Fruit fly (Drosophila melanogaster) whole organism, embryonic: ENCODE measurements around the gene CG14195.

Source experiments
- Bteb2 ChIP-seq: fragments of 200-800 bp; sonication (Bioruptor generic); optimal IDR thresholded peaks from 2 replicates; lab custom pipeline; 2016; ENCODE audit warnings: missing biosample characterization, missing genetic modification characterization
- CG11398 ChIP-seq: fragments of 200-800 bp; sonication (Bioruptor generic); optimal IDR thresholded peaks from 2 replicates; lab custom pipeline; 2016; ENCODE audit warnings: missing biosample characterization, missing genetic modification characterization
- CG11696 ChIP-seq: fragments of 200-800 bp; sonication (Bioruptor generic); IDR thresholded peaks from 2 replicates; pipeline ENCODE4 v1.3.6; 2022; ENCODE audit warnings: missing biosample characterization, missing genetic modification characterization
- CG12104 ChIP-seq: fragments of 200-800 bp; sonication (Bioruptor generic); optimal IDR thresholded peaks from 3 replicates; lab custom pipeline; 2016; ENCODE audit warnings: missing biosample characterization, missing genetic modification characterization
- CG12744 ChIP-seq: fragments of 200-800 bp; sonication (Bioruptor generic); optimal IDR thresholded peaks from 2 replicates; lab custom pipeline; 2016; ENCODE audit warnings: missing biosample characterization, missing genetic modification characterization
- CG12942 ChIP-seq: fragments of 200-800 bp; sonication (Bioruptor generic); optimal IDR thresholded peaks from 3 replicates; lab custom pipeline; 2016; ENCODE audit warnings: missing biosample characterization, missing genetic modification characterization
- CG13123 ChIP-seq: fragments of 200-800 bp; sonication (Bioruptor generic); optimal IDR thresholded peaks from 2 replicates; lab custom pipeline; 2016; ENCODE audit warnings: missing biosample characterization, missing genetic modification characterization
- CG1529 ChIP-seq: fragments of 200-800 bp; sonication (Bioruptor generic); optimal IDR thresholded peaks from 3 replicates; lab custom pipeline; 2018; ENCODE audit warnings: missing biosample characterization, missing genetic modification characterization
- CG2129 ChIP-seq: fragments of 200-800 bp; sonication (Bioruptor generic); IDR thresholded peaks from 2 replicates; pipeline ENCODE4 v1.3.6; 2022; ENCODE audit warnings: missing biosample characterization, missing genetic modification characterization; ENCODE audit not compliant: partially characterized antibody
- CG32532 ChIP-seq: fragments of 200-800 bp; sonication (Bioruptor generic); IDR thresholded peaks from 2 replicates; pipeline ENCODE4 v1.3.6; 2022; ENCODE audit warnings: missing biosample characterization, missing genetic modification characterization
- CG34224 ChIP-seq: fragments of 200-800 bp; sonication (Bioruptor generic); IDR thresholded peaks from 3 replicates; pipeline ENCODE4 v1.3.6; 2022; ENCODE audit warnings: missing biosample characterization, missing genetic modification characterization; ENCODE audit not compliant: partially characterized antibody
- CG42726 ChIP-seq: fragments of 200-800 bp; sonication (Bioruptor generic); IDR thresholded peaks from 2 replicates; pipeline ENCODE4 v1.3.6; 2022; ENCODE audit warnings: missing biosample characterization, missing genetic modification characterization; ENCODE audit not compliant: partially characterized antibody
- CG4360 ChIP-seq: fragments of 200-800 bp; sonication (Bioruptor generic); IDR thresholded peaks from 2 replicates; pipeline ENCODE4 v1.3.6; 2022; ENCODE audit warnings: missing biosample characterization, missing genetic modification characterization
- CG4424 ChIP-seq: fragments of 200-800 bp; sonication (Bioruptor generic); optimal IDR thresholded peaks from 3 replicates; lab custom pipeline; 2016; ENCODE audit warnings: missing biosample characterization, missing genetic modification characterization
- CG4617 ChIP-seq: fragments of 200-800 bp; sonication (Bioruptor generic); optimal IDR thresholded peaks from 3 replicates; lab custom pipeline; 2016; ENCODE audit warnings: missing biosample characterization, missing genetic modification characterization, borderline replicate concordance
- CG4820 ChIP-seq: fragments of 200-800 bp; sonication (Bioruptor generic); optimal IDR thresholded peaks from 3 replicates; lab custom pipeline; 2016; ENCODE audit warnings: missing biosample characterization, missing genetic modification characterization
- CG4854 ChIP-seq: fragments of 200-800 bp; sonication (Bioruptor generic); optimal IDR thresholded peaks from 2 replicates; lab custom pipeline; 2016; ENCODE audit warnings: missing biosample characterization, missing genetic modification characterization, inconsistent platforms
- CG5180 ChIP-seq: fragments of 200-800 bp; sonication (Bioruptor generic); optimal IDR thresholded peaks from 3 replicates; lab custom pipeline; 2017; ENCODE audit warnings: missing biosample characterization, missing genetic modification characterization, mild to moderate bottlenecking, moderate library complexity, missing genetic modification reagents
- CG6689 ChIP-seq: fragments of 200-800 bp; sonication (Bioruptor generic); IDR thresholded peaks from 2 replicates; pipeline ENCODE4 v1.3.6; 2022; ENCODE audit warnings: missing biosample characterization, missing genetic modification characterization
- CG7745 ChIP-seq: fragments of 200-800 bp; sonication (Bioruptor generic); optimal IDR thresholded peaks from 2 replicates; lab custom pipeline; 2018; ENCODE audit warnings: missing biosample characterization, mild to moderate bottlenecking, missing genetic modification characterization, moderate library complexity
- CG7987 ChIP-seq: fragments of 200-800 bp; sonication (Bioruptor generic); optimal IDR thresholded peaks from 2 replicates; lab custom pipeline; 2018; ENCODE audit warnings: missing biosample characterization, mild to moderate bottlenecking, missing genetic modification characterization, moderate library complexity
- CG8388 ChIP-seq: fragments of 200-800 bp; sonication (Bioruptor generic); optimal IDR thresholded peaks from 2 replicates; lab custom pipeline; 2019; ENCODE audit warnings: missing biosample characterization, mild to moderate bottlenecking, missing genetic modification characterization, moderate library complexity
- CG8765 ChIP-seq: fragments of 200-800 bp; sonication (Bioruptor generic); IDR thresholded peaks from 2 replicates; pipeline ENCODE4 v1.3.6; 2022; ENCODE audit warnings: missing biosample characterization, missing genetic modification characterization
- CG9797 ChIP-seq: fragments of 200-800 bp; sonication (Bioruptor generic); optimal IDR thresholded peaks from 3 replicates; lab custom pipeline; 2018; ENCODE audit warnings: missing biosample characterization, mild to moderate bottlenecking, missing genetic modification characterization
- CG9876 ChIP-seq: fragments of 200-800 bp; sonication (Bioruptor generic); optimal IDR thresholded peaks from 2 replicates; lab custom pipeline; 2016; ENCODE audit warnings: missing biosample characterization, missing genetic modification characterization
- CHES-1-like ChIP-seq: fragments of 200-800 bp; sonication (Bioruptor generic); optimal IDR thresholded peaks from 2 replicates; lab custom pipeline; 2016; ENCODE audit warnings: missing biosample characterization, missing genetic modification characterization
- CkIIα-i1 ChIP-seq: fragments of 200-800 bp; sonication (Bioruptor generic); IDR thresholded peaks from 2 replicates; pipeline ENCODE4 v1.3.6; 2022; ENCODE audit warnings: missing biosample characterization, missing genetic modification characterization
- Dbx ChIP-seq: fragments of 200-800 bp; sonication (Bioruptor generic); IDR thresholded peaks from 3 replicates; pipeline ENCODE4 v1.3.6; 2022; ENCODE audit warnings: missing biosample characterization, missing genetic modification characterization
- Hmx ChIP-seq: fragments of 200-800 bp; sonication (Bioruptor generic); optimal IDR thresholded peaks from 2 replicates; lab custom pipeline; 2016; ENCODE audit warnings: missing biosample characterization, missing genetic modification characterization
- Nf-YC ChIP-seq: fragments of 200-800 bp; optimal IDR thresholded peaks from 3 replicates; lab custom pipeline; 2019; ENCODE audit warnings: missing biosample characterization, mild to moderate bottlenecking, missing genetic modification characterization, moderate library complexity
- chm ChIP-seq: fragments of 200-800 bp; sonication (Bioruptor generic); IDR thresholded peaks from 2 replicates; pipeline ENCODE4 v1.3.6; 2022; ENCODE audit warnings: missing biosample characterization, missing genetic modification characterization
- danr ChIP-seq: fragments of 200-800 bp; sonication (Bioruptor generic); IDR thresholded peaks from 2 replicates; pipeline ENCODE4 v1.3.6; 2022; ENCODE audit warnings: missing biosample characterization, missing genetic modification characterization
- gcm ChIP-seq: fragments of 200-800 bp; sonication (Bioruptor generic); optimal IDR thresholded peaks from 2 replicates; lab custom pipeline; 2019; ENCODE audit warnings: missing biosample characterization, mild to moderate bottlenecking, missing genetic modification characterization, moderate library complexity
- gem ChIP-seq: fragments of 200-800 bp; sonication (Bioruptor generic); optimal IDR thresholded peaks from 2 replicates; lab custom pipeline; 2019; ENCODE audit warnings: missing biosample characterization, mild to moderate bottlenecking, missing genetic modification characterization, moderate library complexity
- gt ChIP-seq: fragments of 200-800 bp; sonication (Bioruptor generic); IDR thresholded peaks from 2 replicates; pipeline ENCODE4 v1.3.6; 2022; ENCODE audit warnings: missing biosample characterization, missing genetic modification characterization
- ind ChIP-seq: fragments of 200-800 bp; sonication (Bioruptor generic); optimal IDR thresholded peaks from 3 replicates; lab custom pipeline; 2016; ENCODE audit warnings: missing biosample characterization, missing genetic modification characterization
- insv ChIP-seq, 2 experiments: fragments of 200-800 bp; sonication (Bioruptor generic); optimal IDR thresholded peaks; 3 replicates each; lab custom pipeline; 2016 to 2018; ENCODE audit warnings: missing biosample characterization in 2 of 2, missing genetic modification characterization in 2 of 2
- jigr1 ChIP-seq: fragments of 200-800 bp; sonication (Bioruptor generic); IDR thresholded peaks from 3 replicates; pipeline ENCODE4 v1.3.6; 2022; ENCODE audit warnings: missing biosample characterization, missing genetic modification characterization
- lab ChIP-seq: fragments of 200-800 bp; sonication (Bioruptor generic); optimal IDR thresholded peaks from 3 replicates; lab custom pipeline; 2017; ENCODE audit warnings: missing biosample characterization, missing genetic modification characterization, mild to moderate bottlenecking, moderate library complexity, missing genetic modification reagents
- lilli ChIP-seq: fragments of 200-800 bp; sonication (Bioruptor generic); optimal IDR thresholded peaks from 3 replicates; lab custom pipeline; 2016; ENCODE audit warnings: missing biosample characterization, missing genetic modification characterization
- nerfin-1 ChIP-seq: fragments of 200-800 bp; sonication (Bioruptor generic); optimal IDR thresholded peaks from 3 replicates; lab custom pipeline; 2019; ENCODE audit warnings: missing biosample characterization, mild to moderate bottlenecking, missing genetic modification characterization, moderate library complexity
- nom ChIP-seq: fragments of 200-800 bp; sonication (Bioruptor generic); optimal IDR thresholded peaks from 2 replicates; lab custom pipeline; 2017; ENCODE audit warnings: missing biosample characterization, missing genetic modification characterization, mild to moderate bottlenecking, moderate library complexity, missing genetic modification reagents
- phol ChIP-seq: fragments of 200-800 bp; sonication (Bioruptor generic); optimal IDR thresholded peaks from 3 replicates; lab custom pipeline; 2018; ENCODE audit warnings: missing biosample characterization, mild to moderate bottlenecking, missing genetic modification characterization, moderate library complexity
- repo ChIP-seq: fragments of 200-800 bp; sonication (Bioruptor generic); optimal IDR thresholded peaks from 2 replicates; lab custom pipeline; 2016; ENCODE audit warnings: missing biosample characterization, missing genetic modification characterization
- rib ChIP-seq: fragments of 200-800 bp; sonication (Bioruptor generic); IDR thresholded peaks from 2 replicates; pipeline ENCODE4 v1.3.6; 2022; ENCODE audit warnings: missing biosample characterization, missing genetic modification characterization
- salm ChIP-seq: fragments of 200-800 bp; sonication (Bioruptor generic); optimal IDR thresholded peaks from 2 replicates; lab custom pipeline; 2018; ENCODE audit warnings: missing biosample characterization, mild to moderate bottlenecking, missing genetic modification characterization
- schlank ChIP-seq: fragments of 200-800 bp; sonication (Bioruptor generic); optimal IDR thresholded peaks from 2 replicates; lab custom pipeline; 2018; ENCODE audit warnings: missing biosample characterization, mild to moderate bottlenecking, missing genetic modification characterization
- sens ChIP-seq: fragments of 200-800 bp; sonication (Bioruptor generic); peaks from one replicate; lab custom pipeline; 2016; ENCODE audit warnings: missing biosample characterization, missing genetic modification characterization
- shn ChIP-seq: fragments of 200-800 bp; sonication (Bioruptor generic); optimal IDR thresholded peaks from 3 replicates; lab custom pipeline; 2016; ENCODE audit warnings: missing biosample characterization, missing genetic modification characterization
- tgo ChIP-seq: fragments of 200-800 bp; sonication (Bioruptor generic); IDR thresholded peaks from 3 replicates; pipeline ENCODE4 v1.3.6; 2022; ENCODE audit warnings: missing biosample characterization, missing genetic modification characterization
- twi ChIP-seq: fragments of 200-800 bp; optimal IDR thresholded peaks from 2 replicates; lab custom pipeline; 2019; ENCODE audit warnings: missing biosample characterization, mild to moderate bottlenecking, missing genetic modification characterization, moderate library complexity
- zen2 ChIP-seq: fragments of 200-800 bp; sonication (Bioruptor generic); IDR thresholded peaks from 3 replicates; pipeline ENCODE4 v1.3.6; 2022; ENCODE audit warnings: missing biosample characterization, missing genetic modification characterization; ENCODE audit not compliant: partially characterized antibody

The CG14195 gene

dm6 chrX:19208014-19208413, 3.9 kb downstream of the CG14195 start, which contains the start of gene Ulp1 (continued):
- no peak for TF ChIP-seq CG7745
- TF ChIP-seq twi (tag; lab: Kevin White, UChicago) = no peak
- TF ChIP-seq repo = no peak
- TF ChIP-seq ind = peak; percentile 18
- TF ChIP-seq CG2129 = no peak
- TF ChIP-seq CG12942 = no peak
- no peak for TF ChIP-seq danr
- TF ChIP-seq gcm (GFP tag; lab: Kevin White, UChicago) = no peak
- no peak for TF ChIP-seq salm
- peak; percentile 2 for TF ChIP-seq CG7987 (GFP tag; lab: Kevin White, UChicago)
- TF ChIP-seq Dbx (GFP tag; lab: Robert Waterston, UW) = no peak
- TF ChIP-seq rib (GFP tag; lab: Robert Waterston, UW) = no peak; the same call in 1 of the 2 replicates
- TF ChIP-seq CG34224 (GFP tag; lab: Robert Waterston, UW) = peak; percentile 17; the same call in 1 of the 3 replicates
- no peak for TF ChIP-seq CG8765 (GFP tag; lab: Robert Waterston, UW)
- TF ChIP-seq CG4854 (GFP tag; lab: Kevin White, UChicago) = no peak
- no peak for TF ChIP-seq lab (GFP tag; lab: Kevin White, UChicago)
- TF ChIP-seq sens = peak; percentile 71
- TF ChIP-seq schlank (tag; lab: Kevin White, UChicago) = no peak
- TF ChIP-seq CG1529 (GFP tag; lab: Kevin White, UChicago) = no peak
- TF ChIP-seq zen2 (GFP tag; lab: Robert Waterston, UW) = 0 out of 3 replicates have a peak, but pooled peaks have one; percentile 31
- TF ChIP-seq CG4820 (GFP tag; lab: Kevin White, UChicago) = no peak
- peak; percentile 83 for TF ChIP-seq CG4617
- TF ChIP-seq CG12744 (GFP tag; lab: Kevin White, UChicago) = no peak
- TF ChIP-seq chm = no peak
- no peak for TF ChIP-seq CG12104 (GFP tag; lab: Kevin White, UChicago)
- TF ChIP-seq gem = no peak
- TF ChIP-seq CG11398 (GFP tag; lab: Kevin White, UChicago) = no peak
- TF ChIP-seq CkIIα-i1 (GFP tag; lab: Robert Waterston, UW) = no peak
- TF ChIP-seq jigr1 = no peak
- TF ChIP-seq lilli (GFP tag; lab: Kevin White, UChicago) = no peak
- peak in 1 of 2 experiments; percentile 47 for TF ChIP-seq insv (GFP tag; optimal IDR thresholded peaks at IDR 0.05; lab: Kevin White, UChicago)
- no peak for TF ChIP-seq CG4360 (GFP tag; lab: Robert Waterston, UW)
- TF ChIP-seq nerfin-1 (tag; lab: Kevin White, UChicago) = peak; percentile 23
- TF ChIP-seq CG42726 = peak; percentile 63; the same call in 1 of the 2 replicates
- peak; percentile 4 for TF ChIP-seq CG9876 (GFP tag; lab: Kevin White, UChicago)
- peak; percentile 80 for TF ChIP-seq CG9797 (GFP tag; lab: Kevin White, UChicago)
- TF ChIP-seq CG6689 (GFP tag; lab: Robert Waterston, UW) = no peak
- no peak for TF ChIP-seq tgo (GFP tag; lab: Robert Waterston, UW)
- peak; percentile 12 for TF ChIP-seq shn
- TF ChIP-seq Hmx (GFP tag; lab: Kevin White, UChicago) = no peak
- no peak for TF ChIP-seq CG11696 (GFP tag; lab: Robert Waterston, UW)
- TF ChIP-seq Bteb2 = no peak
- TF ChIP-seq phol = peak; percentile 37
- peak; percentile 40; the same call in 1 of the 2 replicates for TF ChIP-seq CG32532
- TF ChIP-seq CG13123 (GFP tag; lab: Kevin White, UChicago) = no peak
- TF ChIP-seq nom (GFP tag; lab: Kevin White, UChicago) = no peak
- peak; percentile 38 for TF ChIP-seq CHES-1-like (GFP tag; lab: Kevin White, UChicago)
- no peak for TF ChIP-seq CG4424 (GFP tag; lab: Kevin White, UChicago)
- no peak for TF ChIP-seq CG5180 (GFP tag; lab: Kevin White, UChicago)
- no peak for TF ChIP-seq gt (GFP tag; lab: Robert Waterston, UW)
- no peak for TF ChIP-seq CG8388 (GFP tag; lab: Kevin White, UChicago)
- TF ChIP-seq Nf-YC (tag; lab: Kevin White, UChicago) = no peak
